Fruit fly (Drosophila melanogaster): ENCODE data around the gene CG18558.

CG18558 gene

DNA sequence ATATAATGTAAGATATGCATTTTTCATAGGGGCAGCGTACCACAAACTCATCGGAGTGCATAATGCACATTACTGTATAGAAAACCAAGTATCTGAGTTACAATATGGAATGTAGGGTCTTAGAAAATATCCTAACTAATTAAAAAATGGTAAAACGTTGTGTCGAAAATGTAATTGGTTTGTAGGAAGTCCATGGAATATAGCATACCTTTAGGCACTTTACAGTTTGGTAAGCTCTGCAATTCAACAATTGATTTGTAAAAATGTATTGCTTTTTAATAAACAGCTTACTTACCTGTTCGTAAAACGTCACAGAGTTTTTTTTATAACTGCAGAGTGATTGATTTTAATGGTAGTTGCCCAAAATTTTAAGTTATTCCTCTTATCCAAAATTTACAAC lies 32.2 kb downstream of the CG18558 start, which contains the start of gene CG2964:
CG2964 (plus strand) TSS at position 301 of the 400 bp plus-strand sequence.
- no peak for TF ChIP-seq CG17801 (GFP tag; optimal IDR thresholded peaks at IDR 0.05; ENCODE audit: partially characterized antibody)

- TF ChIP-seq CG17801 (GFP tag; optimal IDR thresholded peaks at IDR 0.05; ENCODE audit: partially characterized antibody) = no peak
These were observed 33.5 kb downstream of the CG18558 start for dm6 chr2L:2810831-2811230.

DNA sequence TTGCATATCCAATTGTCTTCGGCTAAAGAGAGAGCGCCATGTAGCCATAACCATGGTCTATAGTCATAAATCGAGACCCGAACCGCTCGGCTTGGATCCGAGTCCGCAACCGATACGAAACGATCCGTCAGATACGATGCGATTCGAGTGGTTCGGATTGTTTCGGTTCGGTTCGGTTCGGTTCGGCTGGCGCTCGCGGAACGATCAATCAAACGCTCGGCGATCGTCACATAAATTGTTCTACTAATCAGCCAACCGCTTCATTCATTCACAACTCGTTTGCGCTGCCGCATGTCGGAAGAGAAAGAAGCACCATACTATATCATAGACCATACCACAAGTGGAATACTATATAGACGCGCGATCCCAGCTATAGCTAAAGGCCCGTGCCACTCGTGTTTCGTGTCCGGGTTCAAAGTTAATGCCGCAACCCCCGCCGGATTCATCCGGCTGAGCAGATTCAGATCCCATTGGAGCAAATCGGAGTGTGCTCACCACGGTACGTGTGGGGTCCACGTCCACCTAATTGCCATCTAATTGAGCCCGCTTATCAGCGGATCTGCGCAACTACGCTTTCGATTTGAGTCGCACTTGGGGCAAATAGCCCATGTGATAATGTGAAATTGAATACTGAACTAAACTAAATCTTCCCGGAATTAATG lies 36.1 kb downstream of the CG18558 start:
- TF ChIP-seq CG17801 (GFP tag; optimal IDR thresholded peaks at IDR 0.05; ENCODE audit: partially characterized antibody) = no peak

- no peak for TF ChIP-seq CG17801 (GFP tag; optimal IDR thresholded peaks at IDR 0.05; ENCODE audit: partially characterized antibody)
These were observed 36.7 kb downstream of the CG18558 start for dm6 chr2L:2807597-2807996.

- TF ChIP-seq CG17801 (GFP tag; optimal IDR thresholded peaks at IDR 0.05; ENCODE audit: partially characterized antibody) = no peak
These were observed 38.0 kb downstream of the CG18558 start for dm6 chr2L:2806190-2806763.

DNA sequence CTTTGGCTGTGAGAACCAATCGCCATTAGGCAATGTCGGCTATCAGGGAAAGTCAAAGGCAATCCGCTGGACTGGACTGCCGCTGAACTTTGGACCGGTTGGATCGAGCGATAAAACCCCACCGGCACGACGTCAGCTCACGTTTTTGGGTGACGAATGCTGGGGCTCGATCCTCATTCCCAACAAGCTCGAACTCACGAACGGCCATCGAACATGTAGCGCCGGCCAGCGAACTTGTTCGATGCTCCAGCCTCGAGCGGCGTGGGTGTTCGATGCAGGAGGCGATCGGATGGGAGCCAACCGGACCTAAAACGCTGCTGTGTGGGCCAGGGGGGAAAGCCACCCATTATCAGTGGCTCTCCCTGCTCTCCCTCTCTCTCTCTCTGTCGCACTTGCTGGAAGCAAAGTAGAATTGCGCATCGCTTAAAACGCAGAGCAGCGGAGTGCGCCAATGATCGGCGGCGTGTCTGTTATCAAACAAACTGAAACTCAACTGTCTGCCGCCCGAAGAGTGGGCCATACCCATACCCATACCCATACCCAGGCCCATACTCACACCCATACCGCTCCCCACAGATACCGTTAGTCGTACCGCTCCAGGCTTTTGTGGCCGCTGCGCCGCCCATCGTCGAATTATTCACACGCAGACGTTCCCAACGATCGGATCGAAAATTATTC lies 39.5 kb downstream of the CG18558 start, which contains the start of gene daw:
daw (plus strand) TSS at position 628 of the 678 bp plus-strand sequence.
- no peak for TF ChIP-seq CG17801 (GFP tag; optimal IDR thresholded peaks at IDR 0.05; ENCODE audit: partially characterized antibody)

DNA sequence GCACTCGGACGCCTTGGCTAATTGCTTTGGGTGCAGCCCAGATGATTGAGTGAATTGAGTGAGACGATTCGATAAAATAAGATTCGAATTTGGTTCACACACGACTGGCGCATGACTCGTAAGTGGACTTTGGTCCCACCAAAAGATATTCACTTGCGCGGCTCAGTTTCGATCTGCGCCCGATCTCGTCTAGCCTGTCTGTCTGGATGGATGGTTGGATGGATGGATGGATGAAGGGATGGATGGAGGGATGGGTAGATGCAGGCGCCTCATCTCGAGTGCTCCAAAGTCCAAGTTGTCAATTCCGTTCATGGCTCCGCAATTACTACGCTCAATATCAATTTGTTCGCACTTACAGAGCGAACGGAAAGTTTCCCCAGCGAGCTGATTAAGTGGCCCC lies 41.8 kb downstream of the CG18558 start:
- no peak for TF ChIP-seq CG17801 (GFP tag; optimal IDR thresholded peaks at IDR 0.05; ENCODE audit: partially characterized antibody)

DNA sequence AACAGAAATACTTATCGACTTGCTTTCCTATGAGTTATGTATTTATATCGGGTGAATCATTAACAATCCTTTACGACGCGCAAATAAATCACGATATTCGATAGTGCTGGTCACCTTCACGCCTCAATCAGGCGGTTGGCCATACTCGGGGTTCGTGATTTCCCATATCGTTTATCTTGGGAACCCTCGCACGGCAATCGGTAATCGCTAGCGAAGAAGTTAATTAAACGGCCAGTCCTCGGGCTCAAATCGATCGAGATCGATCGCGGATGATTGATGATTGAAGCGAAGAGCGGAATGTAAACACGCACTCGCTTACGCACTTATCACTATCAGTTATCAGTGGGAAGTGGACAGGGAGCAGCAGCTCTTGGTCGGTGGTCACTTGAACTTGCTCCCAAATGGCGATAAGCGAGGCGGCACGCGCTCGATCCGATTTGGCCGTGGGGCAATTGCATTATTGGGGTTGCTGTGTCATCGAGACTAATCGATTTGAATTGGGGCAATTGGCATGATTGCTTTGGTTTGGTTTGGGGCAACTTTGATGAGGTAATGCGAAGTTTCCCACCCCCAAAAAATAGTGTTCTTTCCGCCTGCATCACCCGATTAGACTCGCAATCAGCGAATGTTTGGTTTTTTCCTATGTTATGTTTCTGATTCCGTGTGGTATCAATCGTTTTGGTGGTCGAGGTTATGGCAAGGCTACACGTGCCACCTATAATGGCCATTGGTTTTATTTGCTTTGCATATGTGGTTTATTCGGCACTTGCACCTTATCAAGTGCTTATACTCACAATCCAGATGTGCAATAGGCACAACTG lies 43.1 kb downstream of the CG18558 start:
- no peak for TF ChIP-seq CG17801 (GFP tag; optimal IDR thresholded peaks at IDR 0.05; ENCODE audit: partially characterized antibody)

- no peak for TF ChIP-seq CG17801 (GFP tag; optimal IDR thresholded peaks at IDR 0.05; ENCODE audit: partially characterized antibody)
These were observed 44.3 kb downstream of the CG18558 start, which contains the start of gene Syt1 for dm6 chr2L:2799909-2800478. Syt1 (minus strand) TSS chr2L:2799979.

- no peak for TF ChIP-seq CG17801 (GFP tag; optimal IDR thresholded peaks at IDR 0.05; ENCODE audit: partially characterized antibody)
These were observed 47.1 kb downstream of the CG18558 start for dm6 chr2L:2797186-2797585.
